Fruit fly (Drosophila melanogaster) whole organism: ENCODE measurements around the gene tal-1A.

Source experiments
- CG8478 ChIP-seq: fragments of >200 bp; optimal IDR thresholded peaks from 2 replicates; lab custom pipeline; 2018; ENCODE audit warnings: inconsistent platforms
- Dll ChIP-seq: fragments of >200 bp; optimal IDR thresholded peaks from 2 replicates; lab custom pipeline; 2017
- EcR ChIP-seq, 2 experiments: fragments of >200 bp; optimal IDR thresholded peaks; 2 replicates each; lab custom pipeline; 2017; ENCODE audit warnings: missing biosample characterization in 2 of 2, missing genetic modification characterization in 2 of 2, missing genetic modification reagents in 2 of 2
- pan ChIP-seq: fragments of >200 bp; optimal IDR thresholded peaks from 2 replicates; lab custom pipeline; 2017
- psq ChIP-seq: fragments of >200 bp; optimal IDR thresholded peaks from 2 replicates; lab custom pipeline; 2017
- usp ChIP-seq: fragments of >200 bp; optimal IDR thresholded peaks from 2 replicates; lab custom pipeline; 2017; ENCODE audit warnings: missing biosample characterization, missing genetic modification characterization, mixed read lengths

The tal-1A gene

DNA sequence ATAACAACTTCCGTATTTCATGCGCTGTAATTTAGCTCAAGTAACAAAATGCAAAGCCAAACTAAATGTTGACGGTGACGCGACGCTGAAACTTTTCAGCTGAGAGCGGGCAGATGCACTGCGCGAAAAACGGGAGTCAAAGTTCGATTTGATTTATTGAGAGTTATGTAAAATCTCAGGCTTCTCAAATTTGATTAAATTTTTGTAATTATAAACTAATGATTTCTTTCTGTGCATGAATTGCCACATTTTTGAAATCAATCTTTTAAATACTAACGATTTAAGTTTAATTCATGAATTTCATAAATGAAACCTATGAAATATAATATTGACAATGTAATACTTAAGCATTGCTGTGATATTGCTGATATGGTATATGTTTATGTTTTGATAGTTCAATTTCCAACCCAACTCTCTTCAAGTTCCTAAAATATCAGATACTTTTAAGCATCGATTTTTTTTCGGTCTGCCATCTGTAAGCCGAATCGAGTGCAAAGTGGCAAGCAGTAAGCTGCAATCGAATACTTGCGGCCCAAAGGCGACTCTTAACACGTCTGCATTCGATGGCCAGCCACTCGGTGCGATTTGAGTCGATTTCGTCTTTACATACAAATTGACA is 9.8 kb downstream of the tal-1A start:
- TF ChIP-seq usp, result no peak
- TF ChIP-seq Dll (lab: Kevin White, UChicago), result no peak
- no peak for TF ChIP-seq pan
- no peak for TF ChIP-seq CG8478
- TF ChIP-seq psq, result no peak
- no peak for TF ChIP-seq EcR (GFP tag; optimal IDR thresholded peaks at IDR 0.05; lab: Kevin White, UChicago)

DNA sequence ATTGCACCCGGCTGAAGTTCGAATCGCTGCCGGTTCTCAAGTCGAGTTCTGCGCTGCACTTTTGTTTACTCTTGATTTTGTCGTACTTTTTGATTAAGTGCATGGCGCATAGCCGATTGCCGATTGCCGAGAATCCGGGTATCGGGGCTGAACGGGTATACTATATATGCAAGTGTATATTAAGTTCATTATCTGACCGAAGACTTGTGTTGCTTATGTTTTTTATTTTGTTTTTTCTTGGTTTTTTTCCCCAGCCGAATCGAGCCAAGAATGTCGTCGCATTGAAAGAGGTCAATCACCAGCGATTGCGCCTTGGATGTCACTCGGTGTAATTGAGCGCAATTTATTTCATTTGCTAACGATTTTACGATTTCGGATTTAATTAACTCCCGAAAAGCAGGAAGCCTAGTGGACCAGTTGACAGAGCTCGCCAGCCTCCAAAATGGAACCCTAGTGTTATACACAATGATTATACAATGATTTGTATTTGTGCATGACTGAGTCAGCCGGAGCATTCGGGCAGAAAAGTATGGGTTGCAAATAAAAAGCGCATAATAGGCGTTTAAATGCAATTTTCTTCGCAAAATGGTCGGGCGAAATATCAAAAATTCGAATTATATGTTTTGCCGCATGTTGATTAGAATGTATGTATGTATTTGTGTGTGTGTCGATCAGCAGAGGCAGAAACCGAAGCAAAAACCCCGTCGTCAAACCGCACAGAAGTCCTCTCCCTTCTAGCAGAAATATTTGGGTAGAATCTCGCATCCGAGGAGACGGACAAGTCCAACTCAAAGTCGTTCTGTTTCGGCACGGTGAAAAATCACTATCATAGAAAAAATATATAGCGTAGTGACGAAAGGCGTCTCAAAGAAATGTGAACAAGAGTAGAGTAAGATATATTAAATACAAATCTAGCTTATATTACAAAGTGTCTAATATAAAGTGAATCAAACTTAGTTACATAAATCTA is 15.3 kb downstream of the tal-1A start, which contains the start of gene Mst87F:
Gene Mst87F (minus strand): TSS at position 56 of the 970 bp plus-strand sequence.
- TF ChIP-seq pan (no peak), EcR (GFP tag; optimal IDR thresholded peaks at IDR 0.05; lab: Kevin White, UChicago) (peak in 1 of 2 experiments; percentile 4)

DNA sequence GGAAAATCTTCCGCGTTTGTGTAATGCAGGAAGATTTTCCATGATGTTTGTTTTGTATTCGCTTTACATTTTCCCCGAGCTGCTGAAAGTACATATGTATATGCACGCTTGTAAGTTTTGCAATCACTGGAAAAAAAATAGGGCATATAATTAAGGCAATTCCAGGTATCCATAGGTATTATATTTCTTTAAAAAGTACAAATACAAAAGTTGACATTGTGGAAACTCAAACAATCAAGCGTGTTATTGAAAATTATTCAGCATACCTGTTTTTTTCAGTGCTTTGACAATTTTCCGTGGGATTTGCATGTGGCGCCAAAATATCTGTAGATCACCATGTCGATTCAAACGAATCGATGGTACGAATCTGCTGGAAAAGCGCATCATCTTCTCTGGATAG is 18.1 kb downstream of the tal-1A start:
- TF ChIP-seq CG8478 (no peak), psq (no peak), EcR (GFP tag; optimal IDR thresholded peaks at IDR 0.05; lab: Kevin White, UChicago) (no peak), pan (no peak), Dll (lab: Kevin White, UChicago) (no peak), usp (no peak)

DNA sequence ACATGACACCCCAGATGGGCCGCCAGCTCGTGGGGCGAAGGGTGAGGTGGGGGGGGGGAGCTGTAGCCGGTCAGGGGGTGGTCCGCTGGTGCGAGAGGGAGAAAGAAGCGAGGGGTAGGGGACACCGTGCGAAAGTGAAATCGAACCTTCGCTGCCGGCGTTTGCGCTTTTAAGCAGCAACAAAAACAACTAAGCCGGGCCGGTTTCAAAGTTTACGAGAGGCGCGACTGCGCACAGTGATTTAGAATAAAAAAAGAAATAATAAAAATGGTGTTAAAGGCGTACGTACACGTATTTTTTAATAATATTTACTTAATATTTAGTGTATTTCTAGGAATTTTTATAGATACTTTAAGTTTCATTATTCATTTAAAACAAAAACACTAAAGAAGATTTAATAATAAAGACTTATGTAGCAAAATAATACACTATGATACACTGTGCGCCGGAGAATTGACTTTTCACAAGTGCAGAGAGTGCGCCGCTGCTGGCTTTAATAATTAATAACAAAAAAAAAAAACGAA is 18.7 kb downstream of the tal-1A start:
- TF ChIP-seq Dll (lab: Kevin White, UChicago) (no peak), pan (no peak)

DNA sequence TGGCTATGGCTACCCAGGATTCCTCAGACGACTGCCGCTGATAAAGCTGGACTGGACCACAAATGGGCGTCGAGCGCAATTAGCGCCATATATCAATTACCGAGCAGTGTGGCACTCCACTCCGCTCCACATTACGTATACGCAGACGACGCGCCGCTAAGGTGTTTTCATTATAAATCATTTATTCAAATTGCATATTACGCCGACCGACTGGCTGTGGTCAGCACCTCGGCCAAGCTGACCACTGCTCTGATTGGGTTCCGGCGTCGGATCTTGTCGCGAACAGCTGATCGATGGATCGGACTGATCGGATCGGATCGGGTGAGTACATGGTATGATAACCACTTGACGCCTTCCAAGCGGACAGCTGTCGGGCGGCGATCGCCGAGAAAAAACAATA is 20.0 kb downstream of the tal-1A start:
- TF ChIP-seq Dll (lab: Kevin White, UChicago) (no peak), EcR (GFP tag; optimal IDR thresholded peaks at IDR 0.05; lab: Kevin White, UChicago) (no peak), pan (no peak), usp (no peak), psq (no peak), CG8478 (no peak)

DNA sequence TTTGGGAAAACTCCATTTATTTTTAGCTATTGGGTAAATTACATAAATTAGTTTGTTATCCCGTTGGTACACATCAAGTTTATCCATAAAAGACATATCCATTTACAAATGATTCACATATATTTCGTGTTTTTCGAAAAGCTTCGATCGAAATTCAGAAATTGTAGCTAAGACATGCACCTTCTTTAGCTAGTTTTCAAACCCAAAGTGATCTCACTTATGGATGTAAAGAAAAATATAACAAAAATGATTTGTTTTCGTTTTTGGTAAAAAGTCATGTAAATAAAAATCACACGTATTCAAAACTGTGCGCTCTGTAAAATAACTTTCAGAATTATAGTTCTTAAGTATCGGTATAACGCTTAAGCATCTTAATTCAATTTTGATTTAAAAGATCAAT is 20.6 kb downstream of the tal-1A start:
- TF ChIP-seq pan (no peak), EcR (GFP tag; optimal IDR thresholded peaks at IDR 0.05; lab: Kevin White, UChicago) (no peak), CG8478 (no peak), Dll (lab: Kevin White, UChicago) (no peak), psq (no peak), usp (no peak)

DNA sequence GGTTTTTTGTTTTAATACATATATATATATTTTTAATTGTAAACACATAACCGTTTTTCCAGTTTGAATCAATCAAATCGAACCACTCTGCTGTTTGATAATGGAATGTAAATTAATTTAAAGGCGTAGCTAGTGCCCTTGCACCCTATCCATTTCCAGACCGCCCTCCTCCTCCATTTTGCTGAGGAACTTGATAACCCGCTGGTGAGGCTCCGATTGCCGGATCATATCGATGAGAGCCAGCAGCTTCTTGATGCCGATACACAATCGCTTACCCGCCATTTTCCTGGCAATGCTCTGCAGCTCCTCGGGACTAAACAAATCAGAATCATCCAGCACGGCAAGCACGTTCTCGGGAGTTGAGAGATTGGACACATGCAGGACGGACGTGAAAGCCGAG is 21.6 kb downstream of the tal-1A start:
- no peak for TF ChIP-seq usp
- TF ChIP-seq pan, result no peak
- TF ChIP-seq psq, result no peak
- TF ChIP-seq EcR (GFP tag; optimal IDR thresholded peaks at IDR 0.05; lab: Kevin White, UChicago), result no peak
- no peak for TF ChIP-seq CG8478
- TF ChIP-seq Dll (lab: Kevin White, UChicago), result no peak

DNA sequence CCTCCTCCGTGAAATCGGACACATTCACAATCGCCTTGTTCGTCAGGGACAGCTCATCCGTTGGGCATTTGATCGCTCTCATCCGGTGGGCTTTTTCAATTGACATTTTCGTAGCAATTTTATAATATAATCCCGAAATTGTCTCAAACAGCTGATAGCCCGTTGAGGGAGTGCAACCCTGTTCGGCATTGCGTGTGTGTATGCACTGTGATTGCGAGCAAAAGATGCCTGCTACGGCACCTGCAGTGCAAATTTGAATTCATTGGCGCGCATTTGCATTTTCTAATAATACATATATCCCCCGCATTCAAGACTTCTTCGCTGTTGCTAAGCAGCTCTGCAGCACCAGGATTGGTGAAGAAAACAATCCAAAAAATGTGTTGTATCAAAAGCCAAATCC is 24.9 kb downstream of the tal-1A start, which contains the start of gene Nsf2:
Gene Nsf2 (minus strand): TSS at position 185 of the 400 bp plus-strand sequence.
- TF ChIP-seq Dll (lab: Kevin White, UChicago), result no peak
- no peak for TF ChIP-seq psq
- no peak for TF ChIP-seq EcR (GFP tag; optimal IDR thresholded peaks at IDR 0.05; lab: Kevin White, UChicago)
- TF ChIP-seq pan, result no peak
- TF ChIP-seq CG8478, result no peak
- no peak for TF ChIP-seq usp

DNA sequence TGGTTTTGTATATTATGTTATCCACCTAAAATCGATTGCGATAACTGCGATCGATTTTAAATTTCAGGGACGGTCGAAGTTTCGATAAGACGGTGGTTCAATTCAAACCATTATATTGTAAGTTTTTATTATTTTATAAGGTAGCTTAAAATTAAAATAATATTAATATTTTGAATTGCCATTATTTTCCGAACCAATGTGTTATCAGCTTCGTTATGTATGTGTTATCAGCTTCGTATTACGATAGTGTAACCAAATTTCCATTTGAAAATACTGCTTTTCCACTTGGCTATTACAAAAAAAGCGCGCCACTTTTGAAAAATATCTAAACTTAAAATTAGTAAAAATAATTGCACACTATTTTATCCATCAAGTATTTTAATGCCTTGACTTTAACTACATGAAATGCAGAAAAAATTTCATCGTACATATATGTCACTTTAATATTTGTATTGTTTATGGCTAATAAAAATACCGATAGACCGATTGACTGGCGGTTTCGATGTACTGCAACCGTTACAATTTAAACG is 27.0 kb downstream of the tal-1A start, which contains the start of gene CG31495:
Gene CG31495 (minus strand): TSS at position 52 of the 530 bp plus-strand sequence.
- TF ChIP-seq pan (no peak), EcR (GFP tag; optimal IDR thresholded peaks at IDR 0.05; lab: Kevin White, UChicago) (no peak), usp (no peak), psq (no peak), Dll (lab: Kevin White, UChicago) (no peak)

DNA sequence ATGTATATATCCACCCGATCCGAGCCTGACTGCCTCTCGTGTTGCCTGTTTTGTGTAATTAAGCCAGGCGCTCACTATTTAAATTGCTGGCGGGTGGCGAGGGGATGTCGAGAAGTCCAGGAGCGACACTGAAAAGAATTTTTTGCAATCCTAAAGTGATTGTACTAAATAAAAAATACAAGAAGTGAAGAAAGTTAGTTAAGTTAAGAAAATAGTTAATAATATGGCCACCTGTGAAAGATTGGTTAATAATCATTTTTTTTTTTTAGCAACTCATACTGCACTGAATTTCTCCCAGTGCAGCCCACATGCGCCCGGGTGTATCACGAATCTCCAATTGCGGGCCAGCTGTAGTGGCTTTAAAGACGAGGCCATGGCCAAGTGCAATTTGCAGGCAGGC is 28.0 kb downstream of the tal-1A start:
- no peak for TF ChIP-seq usp
- TF ChIP-seq CG8478, result no peak
- no peak for TF ChIP-seq pan
- no peak for TF ChIP-seq psq
- no peak for TF ChIP-seq Dll (lab: Kevin White, UChicago)
- TF ChIP-seq EcR (GFP tag; optimal IDR thresholded peaks at IDR 0.05; lab: Kevin White, UChicago), result no peak

DNA sequence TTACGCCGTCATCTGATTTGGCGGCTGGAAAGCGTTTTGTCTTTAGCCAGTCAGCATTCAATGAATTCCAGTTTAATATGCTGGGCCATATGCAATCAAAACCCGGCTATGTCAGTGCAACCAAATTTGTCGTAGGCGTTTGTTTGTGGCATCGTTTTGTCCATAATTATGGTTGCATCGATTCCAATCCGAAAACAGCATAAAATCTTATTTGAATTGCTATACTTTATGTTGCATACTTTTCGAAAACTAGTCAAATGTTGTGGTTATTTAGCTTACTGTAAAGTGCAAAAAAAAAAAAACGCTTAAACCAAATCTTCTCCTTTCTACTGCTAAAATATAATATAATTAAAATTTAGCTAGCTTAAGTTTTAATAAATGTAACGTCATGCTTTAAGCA is 29.6 kb downstream of the tal-1A start:
- TF ChIP-seq EcR (GFP tag; optimal IDR thresholded peaks at IDR 0.05; lab: Kevin White, UChicago), result no peak
- no peak for TF ChIP-seq Dll (lab: Kevin White, UChicago)
- TF ChIP-seq psq, result no peak
- no peak for TF ChIP-seq pan
- no peak for TF ChIP-seq usp
- no peak for TF ChIP-seq CG8478

DNA sequence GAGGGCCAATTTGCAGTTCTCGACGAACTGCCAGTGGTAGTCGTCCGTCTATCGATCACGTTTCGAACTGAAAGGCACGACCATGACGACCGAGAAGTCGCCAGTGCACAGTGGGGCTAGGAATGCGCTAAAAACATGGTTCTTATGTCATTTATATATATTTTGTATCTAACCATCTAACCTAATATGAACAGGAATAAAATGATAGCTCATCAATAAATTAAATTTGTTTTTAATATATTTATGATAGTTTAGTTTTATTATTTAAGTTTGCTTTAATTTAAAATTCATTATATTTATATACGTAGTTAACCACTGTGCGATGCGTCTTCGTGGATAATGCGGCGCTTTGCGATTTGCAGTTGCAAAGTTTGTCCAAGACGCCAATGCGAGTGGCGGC is 30.7 kb downstream of the tal-1A start:
- TF ChIP-seq CG8478, result no peak
- TF ChIP-seq pan, result no peak
- TF ChIP-seq EcR (GFP tag; optimal IDR thresholded peaks at IDR 0.05; lab: Kevin White, UChicago), result no peak
- TF ChIP-seq Dll (lab: Kevin White, UChicago), result no peak
- no peak for TF ChIP-seq psq
- TF ChIP-seq usp, result no peak

DNA sequence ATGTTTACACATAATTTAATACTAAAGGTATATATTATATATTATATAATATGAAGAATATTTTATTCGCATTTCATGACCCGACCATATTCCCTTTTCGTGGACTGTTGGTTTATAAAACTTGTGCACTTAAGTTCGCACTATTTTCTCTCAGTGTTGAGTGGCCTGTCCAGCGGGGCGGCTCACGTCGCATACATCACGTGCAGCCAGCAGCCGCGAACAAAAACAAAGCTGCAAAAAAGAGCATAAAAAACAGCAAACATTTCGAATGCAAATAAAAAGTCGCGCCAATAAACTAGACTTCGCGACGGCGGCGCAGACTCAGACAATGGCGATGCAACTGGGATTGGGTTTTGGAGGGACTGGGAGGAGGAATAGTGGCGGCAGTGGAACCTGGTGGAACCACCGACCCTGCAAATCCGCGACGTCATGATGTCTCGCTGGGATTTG is 32.4 kb downstream of the tal-1A start:
- no peak for TF ChIP-seq CG8478
- TF ChIP-seq pan, result no peak
